Worm (Caenorhabditis elegans) whole organism, L1 larva: Measurements from ENCODE around the gene inx-7.

Source experiments
- mdl-1 ChIP-seq, 2 experiments: fragments of 150-350 bp; optimal IDR thresholded peaks; 2 replicates each; lab custom pipeline; 2014 to 2017; ENCODE audit warnings: missing biosample characterization in 2 of 2, missing genetic modification characterization in 2 of 2, inconsistent platforms in 1 of 2
- ztf-11 ChIP-seq, 2 experiments: sonication (generic microtip); optimal IDR thresholded peaks; 2 replicates each; lab custom pipeline; 2016 to 2017; ENCODE audit warnings: missing genetic modification characterization in 2 of 2, missing biosample characterization in 1 of 2, missing compliant biosample characterization in 1 of 2

- TF ChIP-seq mdl-1 (tag; optimal IDR thresholded peaks at IDR 0.05; lab: Kevin White, UChicago) (no peak), ztf-11 (tag; optimal IDR thresholded peaks at IDR 0.05; lab: Kevin White, UChicago) (no peak)
Observed at ce11 chrIV:5946602-5947444, at the start of gene inx-7.
